Worm (Caenorhabditis elegans) whole organism, L1 larva: Measurements from ENCODE around the gene ZK643.2.

Experiments used
- C34B4.2 ChIP-seq: sonication (generic microtip); optimal IDR thresholded peaks from 2 replicates; lab custom pipeline; 2017; ENCODE audit warnings: mild to moderate bottlenecking, missing genetic modification characterization, missing compliant biosample characterization
- Y116A8C.19 ChIP-seq: sonication (generic microtip); optimal IDR thresholded peaks from 2 replicates; lab custom pipeline; 2016; ENCODE audit warnings: missing compliant biosample characterization, missing genetic modification characterization, borderline replicate concordance
- aha-1 ChIP-seq: fragments of 150-350 bp; optimal IDR thresholded peaks from 2 replicates; lab custom pipeline; 2014; ENCODE audit warnings: missing biosample characterization, missing genetic modification characterization
- aly-2 ChIP-seq: fragments of 150-350 bp; optimal IDR thresholded peaks from 2 replicates; lab custom pipeline; 2014; ENCODE audit warnings: missing biosample characterization, missing genetic modification characterization
- ceh-88 ChIP-seq: fragments of 200-800 bp; sonication (Bioruptor generic); IDR thresholded peaks from 2 replicates; pipeline ENCODE4 v1.3.6; 2022; ENCODE audit warnings: missing genetic modification characterization, missing compliant biosample characterization
- ceh-90 ChIP-seq: sonication (generic microtip); optimal IDR thresholded peaks from 2 replicates; lab custom pipeline; 2016; ENCODE audit warnings: missing genetic modification characterization, missing compliant biosample characterization
- dsc-1 ChIP-seq: sonication (generic microtip); optimal IDR thresholded peaks from 2 replicates; lab custom pipeline; 2016; ENCODE audit warnings: mild to moderate bottlenecking, missing genetic modification characterization, missing compliant biosample characterization
- efl-1 ChIP-seq, 4 experiments: fragments of 150-350 bp; optimal IDR thresholded peaks in 3 of 4; peaks in 1 of 4; 1 replicate in 1 of 4; 2 replicates in 3 of 4; lab custom pipeline; 2014; ENCODE audit warnings: missing biosample characterization in 2 of 4, missing genetic modification characterization in 2 of 4, missing genetic modification reagents in 2 of 4
- efl-3 ChIP-seq: fragments of 200-800 bp; sonication (Bioruptor generic); optimal IDR thresholded peaks from 2 replicates; lab custom pipeline; 2018; ENCODE audit warnings: mild to moderate bottlenecking, missing genetic modification characterization, missing compliant biosample characterization
- fkh-8 ChIP-seq: sonication (generic microtip); optimal IDR thresholded peaks from 2 replicates; lab custom pipeline; 2016; ENCODE audit warnings: mild to moderate bottlenecking, missing genetic modification characterization, missing compliant biosample characterization
- fos-1 ChIP-seq: fragments of 150-350 bp; optimal IDR thresholded peaks from 2 replicates; lab custom pipeline; 2014; ENCODE audit warnings: missing biosample characterization, missing genetic modification characterization
- grh-1 ChIP-seq: fragments of 200-800 bp; sonication (Bioruptor generic); IDR thresholded peaks from 2 replicates; pipeline ENCODE4 v1.3.6; 2022; ENCODE audit warnings: missing genetic modification reagents, missing genetic modification characterization, missing compliant biosample characterization
- hpl-2 ChIP-seq: fragments of 150-350 bp; optimal IDR thresholded peaks from 2 replicates; lab custom pipeline; 2014; ENCODE audit warnings: missing biosample characterization, missing genetic modification reagents, missing genetic modification characterization
- irx-1 ChIP-seq: sonication (generic microtip); optimal IDR thresholded peaks from 2 replicates; lab custom pipeline; 2016; ENCODE audit warnings: missing genetic modification characterization, missing compliant biosample characterization
- jun-1 ChIP-seq: fragments of 150-350 bp; optimal IDR thresholded peaks from 2 replicates; lab custom pipeline; 2014; ENCODE audit warnings: missing biosample characterization, missing genetic modification reagents, missing genetic modification characterization
- lin-13 ChIP-seq: fragments of 150-350 bp; optimal IDR thresholded peaks from 2 replicates; lab custom pipeline; 2014; ENCODE audit warnings: missing biosample characterization, missing genetic modification reagents, missing genetic modification characterization
- lin-14 ChIP-seq: fragments of 200-800 bp; sonication (Bioruptor generic); optimal IDR thresholded peaks from 2 replicates; lab custom pipeline; 2018; ENCODE audit warnings: mild to moderate bottlenecking, missing genetic modification characterization, moderate library complexity, missing compliant biosample characterization
- lin-35 ChIP-seq, 2 experiments: fragments of 150-350 bp; optimal IDR thresholded peaks; 2 replicates each; lab custom pipeline; 2014; ENCODE audit warnings: missing biosample characterization in 2 of 2, missing genetic modification characterization in 2 of 2, missing genetic modification reagents in 2 of 2
- lin-39 ChIP-seq: fragments of 150-350 bp; optimal IDR thresholded peaks from 2 replicates; lab custom pipeline; 2014; ENCODE audit warnings: missing biosample characterization, missing genetic modification reagents, missing genetic modification characterization
- lsy-2 ChIP-seq, 2 experiments: fragments of 150-350 bp; optimal IDR thresholded peaks; 2 replicates each; lab custom pipeline; 2014; ENCODE audit warnings: missing biosample characterization in 2 of 2, missing genetic modification characterization in 2 of 2
- mdl-1 ChIP-seq, 2 experiments: fragments of 150-350 bp; optimal IDR thresholded peaks; 2 replicates each; lab custom pipeline; 2014 to 2017; ENCODE audit warnings: missing biosample characterization in 2 of 2, missing genetic modification characterization in 2 of 2, inconsistent platforms in 1 of 2
- nhr-19 ChIP-seq: fragments of 200-800 bp; sonication (Bioruptor generic); conservative IDR thresholded peaks from 2 replicates; pipeline ENCODE4 v1.3.6; 2022; ENCODE audit warnings: missing genetic modification characterization, missing compliant biosample characterization
- nhr-20 ChIP-seq: sonication (generic microtip); optimal IDR thresholded peaks from 2 replicates; lab custom pipeline; 2016; ENCODE audit warnings: mild to moderate bottlenecking, missing genetic modification characterization, missing compliant biosample characterization
- nhr-71 ChIP-seq: sonication (generic microtip); optimal IDR thresholded peaks from 2 replicates; lab custom pipeline; 2016; ENCODE audit warnings: mild to moderate bottlenecking, missing genetic modification characterization, moderate library complexity, missing compliant biosample characterization
- nhr-77 ChIP-seq: fragments of 150-350 bp; optimal IDR thresholded peaks from 2 replicates; lab custom pipeline; 2014; ENCODE audit warnings: missing biosample characterization, missing genetic modification characterization
- nhr-84 ChIP-seq: sonication (generic microtip); optimal IDR thresholded peaks from 2 replicates; lab custom pipeline; 2017; ENCODE audit warnings: missing biosample characterization, missing genetic modification characterization
- nhr-85 ChIP-seq: sonication (generic microtip); peaks from one replicate; lab custom pipeline; 2016; ENCODE audit warnings: missing genetic modification characterization, inconsistent platforms, missing compliant biosample characterization
- pag-3 ChIP-seq: sonication (generic microtip); optimal IDR thresholded peaks from 2 replicates; lab custom pipeline; 2017; ENCODE audit warnings: missing genetic modification characterization, mild to moderate bottlenecking, missing compliant biosample characterization, antibody characterized with exemption, borderline replicate concordance; ENCODE audit not compliant: insufficient read depth
- skn-1 ChIP-seq: fragments of 150-350 bp; optimal IDR thresholded peaks from 2 replicates; lab custom pipeline; 2014; ENCODE audit warnings: missing biosample characterization, missing genetic modification characterization
- snu-23 ChIP-seq: sonication (generic microtip); optimal IDR thresholded peaks from 2 replicates; lab custom pipeline; 2016; ENCODE audit warnings: missing genetic modification characterization, missing compliant biosample characterization
- sox-4 ChIP-seq: sonication (generic microtip); optimal IDR thresholded peaks from 2 replicates; lab custom pipeline; 2016; ENCODE audit warnings: missing genetic modification characterization, missing compliant biosample characterization
- swsn-7 ChIP-seq: sonication (generic microtip); optimal IDR thresholded peaks from 2 replicates; lab custom pipeline; 2016; ENCODE audit warnings: missing genetic modification characterization, missing compliant biosample characterization
- tbx-2 ChIP-seq: sonication (generic microtip); optimal IDR thresholded peaks from 2 replicates; lab custom pipeline; 2016; ENCODE audit warnings: missing genetic modification characterization, missing compliant biosample characterization
- tlp-1 ChIP-seq: fragments of 150-350 bp; optimal IDR thresholded peaks from 2 replicates; lab custom pipeline; 2014; ENCODE audit warnings: missing biosample characterization, missing genetic modification characterization
- unc-130 ChIP-seq: fragments of 150-350 bp; optimal IDR thresholded peaks from 2 replicates; lab custom pipeline; 2017; ENCODE audit warnings: missing biosample characterization, missing genetic modification characterization, inconsistent platforms
- unc-98 ChIP-seq: fragments of 200-800 bp; sonication (Bioruptor generic); IDR thresholded peaks from 2 replicates; pipeline ENCODE4 v1.3.6; 2022; ENCODE audit warnings: missing genetic modification characterization, missing compliant biosample characterization
- xbp-1 ChIP-seq: sonication (generic microtip); optimal IDR thresholded peaks from 2 replicates; lab custom pipeline; 2016; ENCODE audit warnings: missing genetic modification characterization, missing compliant biosample characterization
- zag-1 ChIP-seq: fragments of 150-350 bp; optimal IDR thresholded peaks from 2 replicates; lab custom pipeline; 2014; ENCODE audit warnings: missing biosample characterization, missing genetic modification characterization
- ztf-11 ChIP-seq, 2 experiments: sonication (generic microtip); optimal IDR thresholded peaks; 2 replicates each; lab custom pipeline; 2016 to 2017; ENCODE audit warnings: missing genetic modification characterization in 2 of 2, missing biosample characterization in 1 of 2, missing compliant biosample characterization in 1 of 2
- ztf-4 ChIP-seq: fragments of 150-350 bp; optimal IDR thresholded peaks from 2 replicates; lab custom pipeline; 2014; ENCODE audit warnings: missing biosample characterization, missing genetic modification characterization

The ZK643.2 gene

ce11 chrIII:8913469-8913868 is 42.9 kb upstream of the ZK643.2 start, which contains the start of gene trxr-2:
TSS of gene trxr-2 (plus strand) at chrIII:8913769.
- TF ChIP-seq grh-1 (GFP tag; lab: Robert Waterston, UW) (no peak), C34B4.2 (tag; lab: Kevin White, UChicago) (no peak), efl-3 (GFP tag; lab: Kevin White, UChicago) (no peak), fkh-8 (tag; lab: Kevin White, UChicago) (no peak), pag-3 (tag; lab: Kevin White, UChicago) (no peak), unc-98 (GFP tag; lab: Robert Waterston, UW) (no peak), aha-1 (tag; lab: Kevin White, UChicago) (no peak), nhr-19 (GFP tag; lab: Robert Waterston, UW) (no peak), tbx-2 (tag; lab: Kevin White, UChicago) (no peak), ceh-88 (GFP tag; lab: Robert Waterston, UW) (no peak), lsy-2 (tag; optimal IDR thresholded peaks at IDR 0.05; lab: Kevin White, UChicago) (no peak), xbp-1 (no peak), aly-2 (tag; lab: Kevin White, UChicago) (no peak), irx-1 (tag; lab: Kevin White, UChicago) (no peak), ztf-11 (tag; optimal IDR thresholded peaks at IDR 0.05; lab: Kevin White, UChicago) (no peak), lin-13 (GFP tag; lab: Kevin White, UChicago) (no peak), sox-4 (no peak), ceh-90 (tag; lab: Kevin White, UChicago) (no peak)
- TF ChIP-seq, all 84 proteins: peak for 0

- no peak for TF ChIP-seq zag-1 (tag; lab: Kevin White, UChicago)
- TF ChIP-seq nhr-77 (tag; lab: Kevin White, UChicago), result no peak
- TF ChIP-seq aly-2 (tag; lab: Kevin White, UChicago), result no peak
- TF ChIP-seq xbp-1, result no peak
- TF ChIP-seq fos-1 (tag; lab: Kevin White, UChicago), result no peak
- TF ChIP-seq efl-1 (optimal IDR thresholded peaks at IDR 0.05; lab: Kevin White, UChicago), result no peak
- no peak for TF ChIP-seq efl-1 (GFP tag; optimal IDR thresholded peaks at IDR 0.05 in 1 of 2; lab: Kevin White, UChicago)
- no peak for TF ChIP-seq jun-1 (tag; lab: Kevin White, UChicago)
- no peak for TF ChIP-seq sox-4
- TF ChIP-seq lsy-2 (tag; optimal IDR thresholded peaks at IDR 0.05; lab: Kevin White, UChicago), result no peak
- no peak for TF ChIP-seq tbx-2 (tag; lab: Kevin White, UChicago)
- no peak for TF ChIP-seq unc-130 (tag; lab: Kevin White, UChicago)
- TF ChIP-seq grh-1 (GFP tag; lab: Robert Waterston, UW), result no peak
- no peak for TF ChIP-seq skn-1
- no peak for TF ChIP-seq Y116A8C.19 (tag; lab: Kevin White, UChicago)
- TF ChIP-seq nhr-85 (tag; lab: Kevin White, UChicago), result no peak
- TF ChIP-seq lin-39 (tag; lab: Kevin White, UChicago), result no peak
Measured at ce11 chrIII:8917879-8918381, 38.4 kb upstream of the ZK643.2 start, which contains the start of gene cdc-25.3. TSS of gene cdc-25.3 (minus strand) at chrIII:8917929.

ce11 chrIII:8919784-8920183 is 36.6 kb upstream of the ZK643.2 start, which contains the start of gene ZK637.15:
TSS of gene ZK637.15 (plus strand) at chrIII:8920084.
- TF ChIP-seq unc-98 (GFP tag; lab: Robert Waterston, UW) (no peak), dsc-1 (tag; lab: Kevin White, UChicago) (no peak), nhr-77 (tag; lab: Kevin White, UChicago) (no peak), efl-1 (optimal IDR thresholded peaks at IDR 0.05; lab: Kevin White, UChicago) (no peak), efl-1 (GFP tag; optimal IDR thresholded peaks at IDR 0.05 in 1 of 2; lab: Kevin White, UChicago) (peak in 1 of 2 experiments; percentile 23), tlp-1 (tag; lab: Kevin White, UChicago) (no peak)
- TF ChIP-seq, all 84 proteins: peak for 1

ce11 chrIII:8922061-8922460 is 34.3 kb upstream of the ZK643.2 start:
- TF ChIP-seq nhr-85 (tag; lab: Kevin White, UChicago), result peak; percentile 73
- peak; percentile 77 for TF ChIP-seq ztf-4 (tag; lab: Kevin White, UChicago)
- TF ChIP-seq mdl-1 (tag; optimal IDR thresholded peaks at IDR 0.05; lab: Kevin White, UChicago), result peak in 1 of 2 experiments; percentile 2
- peak; percentile 55 for TF ChIP-seq snu-23 (GFP tag; lab: Kevin White, UChicago)
- peak; percentile 54 for TF ChIP-seq nhr-71 (tag; lab: Kevin White, UChicago)
- TF ChIP-seq efl-1 (optimal IDR thresholded peaks at IDR 0.05; lab: Kevin White, UChicago), result peak in 1 of 2 experiments; percentile 24
- TF ChIP-seq efl-1 (GFP tag; optimal IDR thresholded peaks at IDR 0.05 in 1 of 2; lab: Kevin White, UChicago), result peak in 1 of 2 experiments; percentile 58
- TF ChIP-seq hpl-2 (GFP tag; lab: Kevin White, UChicago), result no peak
- TF ChIP-seq lsy-2 (tag; optimal IDR thresholded peaks at IDR 0.05; lab: Kevin White, UChicago), result peak in 1 of 2 experiments; percentile 25
- peak; percentile 65 for TF ChIP-seq nhr-20 (tag; lab: Kevin White, UChicago)
- peak; percentile 29; the same call in 1 of the 2 replicates for TF ChIP-seq nhr-19 (GFP tag; lab: Robert Waterston, UW)
- TF ChIP-seq lin-35 (GFP tag; optimal IDR thresholded peaks at IDR 0.05; lab: Kevin White, UChicago), result peak in 1 of 2 experiments; percentile 14
- TF ChIP-seq Y116A8C.19 (tag; lab: Kevin White, UChicago), result no peak
- TF ChIP-seq lin-14 (GFP tag; lab: Kevin White, UChicago), result peak; percentile 68
- peak; percentile 20 for TF ChIP-seq swsn-7 (tag; lab: Kevin White, UChicago)
- no peak for TF ChIP-seq nhr-84 (tag; lab: Kevin White, UChicago)
